Worm (Caenorhabditis elegans) whole organism, late embryonic: ENCODE measurements around the gene K08F9.4.

Experiments
- C08G9.2 ChIP-seq: sonication (generic microtip); optimal IDR thresholded peaks from 2 replicates; lab custom pipeline; 2016; ENCODE audit warnings: mild to moderate bottlenecking, missing genetic modification characterization, moderate library complexity, missing compliant biosample characterization
- F13H6.1 ChIP-seq: sonication (generic microtip); optimal IDR thresholded peaks from 2 replicates; lab custom pipeline; 2016; ENCODE audit warnings: missing genetic modification characterization, missing compliant biosample characterization
- K02D7.2 ChIP-seq: sonication (generic microtip); optimal IDR thresholded peaks from 2 replicates; lab custom pipeline; 2017; ENCODE audit warnings: mild to moderate bottlenecking, missing genetic modification characterization, missing compliant biosample characterization
- T23F11.4 ChIP-seq: fragments of 200-800 bp; sonication (Bioruptor generic); optimal IDR thresholded peaks from 2 replicates; lab custom pipeline; 2018; ENCODE audit warnings: mild to moderate bottlenecking, missing genetic modification characterization, missing compliant biosample characterization
- Y22D7AL.16 ChIP-seq: sonication (generic microtip); optimal IDR thresholded peaks from 2 replicates; lab custom pipeline; 2016; ENCODE audit warnings: missing genetic modification characterization, missing compliant biosample characterization
- ceh-18 ChIP-seq: sonication (generic microtip); optimal IDR thresholded peaks from 2 replicates; lab custom pipeline; 2016; ENCODE audit warnings: missing genetic modification characterization, missing compliant biosample characterization
- ceh-31 ChIP-seq: sonication (generic microtip); optimal IDR thresholded peaks from 2 replicates; lab custom pipeline; 2016; ENCODE audit warnings: missing genetic modification characterization, missing compliant biosample characterization
- ceh-34 ChIP-seq: sonication (generic microtip); optimal IDR thresholded peaks from 2 replicates; lab custom pipeline; 2016; ENCODE audit warnings: mild to moderate bottlenecking, missing genetic modification characterization, missing compliant biosample characterization
- ceh-45 ChIP-seq: fragments of 200-800 bp; sonication (Bioruptor generic); IDR thresholded peaks from 2 replicates; pipeline ENCODE4 v1.3.6; 2022; ENCODE audit warnings: missing genetic modification reagents, missing genetic modification characterization, missing compliant biosample characterization
- che-1 ChIP-seq: sonication (generic microtip); optimal IDR thresholded peaks from 2 replicates; lab custom pipeline; 2016; ENCODE audit warnings: mild to moderate bottlenecking, missing genetic modification characterization, missing compliant biosample characterization
- dmd-4 ChIP-seq: sonication (generic microtip); optimal IDR thresholded peaks from 2 replicates; lab custom pipeline; 2016; ENCODE audit warnings: borderline replicate concordance, missing genetic modification characterization, missing compliant biosample characterization
- dve-1 ChIP-seq: sonication (generic microtip); optimal IDR thresholded peaks from 2 replicates; lab custom pipeline; 2017; ENCODE audit warnings: antibody characterized with exemption, mild to moderate bottlenecking, missing genetic modification characterization, missing compliant biosample characterization
- ets-4 ChIP-seq: sonication (generic microtip); optimal IDR thresholded peaks from 2 replicates; lab custom pipeline; 2016; ENCODE audit warnings: missing genetic modification characterization, missing compliant biosample characterization
- eyg-1 ChIP-seq: sonication (generic microtip); optimal IDR thresholded peaks from 2 replicates; lab custom pipeline; 2016; ENCODE audit warnings: missing genotype, missing genetic modification characterization, missing compliant biosample characterization
- fkh-10 ChIP-seq: fragments of 150-350 bp; optimal IDR thresholded peaks from 2 replicates; lab custom pipeline; 2014; ENCODE audit warnings: missing biosample characterization, missing genetic modification reagents, missing genetic modification characterization
- fkh-6 ChIP-seq: sonication (generic microtip); optimal IDR thresholded peaks from 2 replicates; lab custom pipeline; 2016; ENCODE audit warnings: missing genetic modification characterization, missing compliant biosample characterization
- hlh-13 ChIP-seq: fragments of 200-800 bp; sonication (Bioruptor generic); optimal IDR thresholded peaks from 2 replicates; lab custom pipeline; 2018; ENCODE audit warnings: mild to moderate bottlenecking, missing genetic modification characterization, missing compliant biosample characterization
- hlh-15 ChIP-seq: sonication (generic microtip); optimal IDR thresholded peaks from 2 replicates; lab custom pipeline; 2016; ENCODE audit warnings: missing genetic modification characterization, missing compliant biosample characterization
- hlh-6 ChIP-seq: sonication (generic microtip); optimal IDR thresholded peaks from 2 replicates; lab custom pipeline; 2016; ENCODE audit warnings: missing genotype, missing genetic modification characterization, missing compliant biosample characterization
- lim-6 ChIP-seq: sonication (generic microtip); optimal IDR thresholded peaks from 2 replicates; lab custom pipeline; 2016; ENCODE audit warnings: missing genetic modification characterization, missing compliant biosample characterization
- mec-3 ChIP-seq: sonication (generic microtip); optimal IDR thresholded peaks from 2 replicates; lab custom pipeline; 2016; ENCODE audit warnings: borderline replicate concordance, missing genetic modification characterization, missing compliant biosample characterization
- nfya-1 ChIP-seq: sonication (generic microtip); optimal IDR thresholded peaks from 2 replicates; lab custom pipeline; 2017; ENCODE audit warnings: missing genetic modification characterization, mild to moderate bottlenecking, missing compliant biosample characterization, antibody characterized with exemption, moderate library complexity
- odd-2 ChIP-seq: sonication (generic microtip); optimal IDR thresholded peaks from 2 replicates; lab custom pipeline; 2017; ENCODE audit warnings: antibody characterized with exemption, mild to moderate bottlenecking, missing genetic modification characterization, missing compliant biosample characterization
- pha-2 ChIP-seq: sonication (generic microtip); optimal IDR thresholded peaks from 2 replicates; lab custom pipeline; 2017; ENCODE audit warnings: mild to moderate bottlenecking, missing genetic modification characterization, missing compliant biosample characterization
- pha-4 ChIP-seq: fragments of 150-350 bp; optimal IDR thresholded peaks from 2 replicates; lab custom pipeline; 2018; ENCODE audit warnings: missing biosample characterization, missing genetic modification reagents, missing genetic modification characterization
- pqm-1 ChIP-seq: sonication (generic microtip); optimal IDR thresholded peaks from 2 replicates; lab custom pipeline; 2016; ENCODE audit warnings: missing genetic modification characterization, missing compliant biosample characterization
- pros-1 ChIP-seq: fragments of 150-350 bp; optimal IDR thresholded peaks from 2 replicates; lab custom pipeline; 2014; ENCODE audit warnings: missing biosample characterization, missing genetic modification reagents, missing genetic modification characterization
- ref-2 ChIP-seq: sonication (generic microtip); optimal IDR thresholded peaks from 2 replicates; lab custom pipeline; 2016; ENCODE audit warnings: missing genetic modification characterization, missing compliant biosample characterization
- sdc-2 ChIP-seq: sonication (generic microtip); optimal IDR thresholded peaks from 2 replicates; lab custom pipeline; 2016; ENCODE audit warnings: missing genotype, missing genetic modification characterization, missing compliant biosample characterization
- sox-2 ChIP-seq: fragments of 200-800 bp; sonication (Bioruptor generic); IDR thresholded peaks from 2 replicates; pipeline ENCODE4 v1.3.6; 2022; ENCODE audit warnings: missing genetic modification reagents, missing genetic modification characterization, missing compliant biosample characterization
- tbx-2 ChIP-seq: sonication (generic microtip); optimal IDR thresholded peaks from 2 replicates; lab custom pipeline; 2016; ENCODE audit warnings: missing genetic modification characterization, missing compliant biosample characterization
- unc-3 ChIP-seq, 2 experiments: fragments of 200-800 bp in 1 of 2; sonication (Bioruptor generic) in 1 of 2; sonication (generic microtip) in 1 of 2; conservative IDR thresholded peaks in 1 of 2; optimal IDR thresholded peaks in 1 of 2; 2 replicates each; pipeline versions ENCODE4 v1.3.6 to Lab custom; 2016 to 2022; ENCODE audit warnings: missing compliant biosample characterization in 2 of 2, missing genetic modification characterization in 2 of 2, missing genetic modification reagents in 1 of 2
- unc-55 ChIP-seq: sonication (generic microtip); optimal IDR thresholded peaks from 2 replicates; lab custom pipeline; 2017; ENCODE audit warnings: missing biosample characterization, missing genetic modification reagents, missing genetic modification characterization
- unc-86 ChIP-seq: sonication (generic microtip); optimal IDR thresholded peaks from 2 replicates; lab custom pipeline; 2016; ENCODE audit warnings: missing genetic modification characterization, missing compliant biosample characterization
- zip-5 ChIP-seq: sonication (generic microtip); optimal IDR thresholded peaks from 2 replicates; lab custom pipeline; 2016; ENCODE audit warnings: missing genetic modification characterization, missing compliant biosample characterization

Gene K08F9.4

DNA sequence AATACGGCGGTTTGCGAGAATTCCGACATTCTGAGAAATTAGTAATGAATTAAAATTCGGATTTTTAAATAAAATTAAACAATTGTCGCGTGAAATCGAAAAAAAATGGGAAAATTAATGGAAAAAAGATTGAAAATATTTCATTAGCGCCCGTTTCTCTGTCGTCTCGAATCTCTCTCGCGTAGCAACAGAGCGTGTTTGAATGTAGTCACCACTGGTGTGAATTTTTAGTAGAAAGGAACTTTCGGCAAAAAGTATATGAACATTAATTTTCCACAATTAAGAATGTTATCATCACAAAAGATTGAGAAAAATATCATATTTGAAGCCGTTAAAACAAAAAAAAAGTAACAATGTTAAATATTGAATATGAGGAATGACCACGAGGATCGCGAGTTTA lies 7.0 kb upstream of the K08F9.4 start, which contains the start of gene aipl-1 (continued):
- TF ChIP-seq eyg-1 (tag; lab: Kevin White, UChicago) (no peak), unc-55 (peak; percentile 7)

DNA sequence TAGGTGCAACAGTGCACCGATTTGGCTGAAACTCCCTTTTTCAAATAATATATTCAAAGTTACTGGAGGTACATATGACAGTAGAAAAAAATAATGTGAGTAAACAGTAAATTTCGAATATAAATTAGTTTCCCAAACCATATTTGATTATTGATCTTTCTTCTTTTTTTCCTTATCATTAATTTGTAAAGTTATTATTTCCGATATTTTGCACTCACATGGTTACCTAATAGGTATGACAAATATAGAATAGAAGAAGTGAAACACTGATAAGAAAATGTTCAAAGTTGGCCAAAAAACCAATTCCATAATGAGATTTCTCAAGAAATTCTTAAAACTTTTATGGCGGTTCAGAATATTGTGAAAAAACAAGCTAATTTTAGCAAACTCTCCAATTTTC lies 4.0 kb upstream of the K08F9.4 start:
- TF ChIP-seq hlh-15, result no peak
- no peak for TF ChIP-seq ref-2 (tag; lab: Kevin White, UChicago)
- no peak for TF ChIP-seq nfya-1 (tag; lab: Kevin White, UChicago)
- no peak for TF ChIP-seq unc-3 (GFP tag; conservative IDR thresholded peaks at IDR 0.05; lab: Robert Waterston, UW)
- TF ChIP-seq unc-3 (tag; optimal IDR thresholded peaks at IDR 0.05; lab: Kevin White, UChicago), result no peak
- TF ChIP-seq pqm-1 (tag; lab: Kevin White, UChicago), result no peak
- TF ChIP-seq unc-86 (tag; lab: Kevin White, UChicago), result no peak
- TF ChIP-seq ets-4, result no peak
- TF ChIP-seq mec-3 (tag; lab: Kevin White, UChicago), result no peak
- no peak for TF ChIP-seq K02D7.2
- no peak for TF ChIP-seq sox-2 (GFP tag; lab: Robert Waterston, UW)
- TF ChIP-seq zip-5 (tag; lab: Kevin White, UChicago), result no peak
- no peak for TF ChIP-seq pha-2 (tag; lab: Kevin White, UChicago)
- no peak for TF ChIP-seq dve-1
- no peak for TF ChIP-seq odd-2 (tag; lab: Kevin White, UChicago)
- TF ChIP-seq hlh-6 (tag; lab: Kevin White, UChicago), result no peak
- TF ChIP-seq fkh-10 (GFP tag; lab: Kevin White, UChicago), result no peak

ce11 chrV:15140247-15140646 lies 3.6 kb upstream of the K08F9.4 start, which contains the start of gene K08F9.3:
TSS of gene K08F9.3 (plus strand) at chrV:15140547.
- TF ChIP-seq hlh-15, result no peak
- TF ChIP-seq sox-2 (GFP tag; lab: Robert Waterston, UW), result no peak
- TF ChIP-seq che-1, result no peak
- no peak for TF ChIP-seq eyg-1 (tag; lab: Kevin White, UChicago)
- no peak for TF ChIP-seq F13H6.1 (tag; lab: Kevin White, UChicago)
- no peak for TF ChIP-seq ceh-34 (tag; lab: Kevin White, UChicago)
- TF ChIP-seq mec-3 (tag; lab: Kevin White, UChicago), result no peak
- no peak for TF ChIP-seq ceh-45 (GFP tag; lab: Robert Waterston, UW)
- TF ChIP-seq Y22D7AL.16, result no peak
- TF ChIP-seq T23F11.4 (GFP tag; lab: Kevin White, UChicago), result no peak
- no peak for TF ChIP-seq odd-2 (tag; lab: Kevin White, UChicago)
- TF ChIP-seq hlh-13 (GFP tag; lab: Kevin White, UChicago), result no peak
- TF ChIP-seq pha-2 (tag; lab: Kevin White, UChicago), result no peak
- TF ChIP-seq pros-1 (tag; lab: Kevin White, UChicago), result no peak
- no peak for TF ChIP-seq sdc-2 (tag; lab: Kevin White, UChicago)
- TF ChIP-seq unc-86 (tag; lab: Kevin White, UChicago), result no peak
- TF ChIP-seq tbx-2 (tag; lab: Kevin White, UChicago), result no peak
- TF ChIP-seq dmd-4 (tag; lab: Kevin White, UChicago), result no peak
- no peak for TF ChIP-seq ceh-18 (tag; lab: Kevin White, UChicago)
- no peak for TF ChIP-seq lim-6

DNA sequence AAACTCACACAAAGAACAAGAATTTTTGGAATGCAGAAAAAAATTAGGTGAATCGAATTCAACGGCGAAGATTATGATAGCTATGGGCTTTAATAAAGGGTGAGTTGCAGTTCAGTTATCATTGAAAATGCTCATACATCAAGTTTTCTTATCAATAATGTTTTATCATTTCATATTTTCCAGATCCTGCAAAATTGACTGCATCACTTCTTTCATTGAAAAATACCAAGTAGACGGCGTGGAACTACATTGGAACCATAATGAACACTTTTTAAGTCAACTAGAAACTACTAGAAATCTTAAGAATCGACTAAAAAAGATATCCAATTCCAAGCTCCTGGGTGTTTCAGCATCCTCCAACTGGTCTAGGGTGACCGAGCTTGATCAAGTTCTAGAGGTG lies 534 bp upstream of the K08F9.4 start, which contains the start of gene K08F9.1:
K08F9.1 (minus strand) TSS at position 101 of the 400 bp plus-strand sequence.
- TF ChIP-seq pros-1 (tag; lab: Kevin White, UChicago) (no peak), tbx-2 (tag; lab: Kevin White, UChicago) (no peak), sdc-2 (tag; lab: Kevin White, UChicago) (no peak), zip-5 (tag; lab: Kevin White, UChicago) (no peak), ceh-31 (tag; lab: Kevin White, UChicago) (no peak), pha-2 (tag; lab: Kevin White, UChicago) (no peak), pha-4 (tag; lab: Kevin White, UChicago) (no peak), ceh-45 (GFP tag; lab: Robert Waterston, UW) (no peak), C08G9.2 (tag; lab: Kevin White, UChicago) (no peak), K02D7.2 (no peak), che-1 (no peak), fkh-6 (tag; lab: Kevin White, UChicago) (no peak), nfya-1 (tag; lab: Kevin White, UChicago) (no peak), ets-4 (no peak)
